Fruit fly (Drosophila melanogaster): ENCODE results near the gene CG15764.

DNA sequence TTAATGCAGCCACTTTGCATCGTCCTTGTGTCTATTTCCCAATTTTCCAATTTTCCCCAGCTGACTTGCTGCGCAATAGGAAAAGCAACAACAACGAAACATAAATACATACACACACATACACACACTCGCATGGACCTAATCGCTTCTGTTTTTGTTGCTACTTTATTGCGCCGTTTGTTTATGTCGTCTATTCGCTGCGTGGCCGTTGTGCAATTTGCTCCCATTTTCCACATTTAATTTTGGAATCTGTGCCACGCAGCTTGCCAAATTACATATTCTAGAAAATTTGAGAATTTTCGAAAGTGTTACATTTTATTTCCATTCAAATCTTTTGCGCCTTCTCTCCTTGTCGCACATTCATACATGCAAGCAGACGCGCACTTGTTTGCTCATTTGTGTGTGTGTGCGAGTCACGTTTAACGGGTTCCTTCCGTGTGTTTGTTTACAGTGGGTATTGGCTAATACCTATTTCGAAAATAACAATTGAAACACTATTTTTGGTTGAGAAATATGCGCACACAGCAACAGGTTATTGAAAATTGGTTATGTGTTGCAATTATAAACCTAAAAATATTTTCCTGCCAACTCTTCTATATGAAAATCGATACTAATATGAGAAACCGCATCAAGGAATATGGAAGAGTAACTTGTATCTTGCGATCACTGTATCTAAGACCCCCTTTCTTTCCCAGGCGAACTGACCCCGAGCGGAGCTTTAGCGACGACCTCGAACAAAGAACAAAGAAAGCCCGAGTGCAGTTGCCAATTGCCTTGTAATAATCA is 11.4 kb downstream of the CG15764 start:
- TF ChIP-seq Jra (GFP tag; optimal IDR thresholded peaks at IDR 0.05): peak; percentile 76
- TF ChIP-seq Myc (optimal IDR thresholded peaks at IDR 0.05): no peak
- peak; percentile 81 for TF ChIP-seq br (GFP tag; optimal IDR thresholded peaks at IDR 0.05)
- no peak for TF ChIP-seq Mio (GFP tag; optimal IDR thresholded peaks at IDR 0.05)
- TF ChIP-seq Dfd (GFP tag; optimal IDR thresholded peaks at IDR 0.05): no peak
- TF ChIP-seq usp (GFP tag; optimal IDR thresholded peaks at IDR 0.05): no peak
- TF ChIP-seq dmrt93B (GFP tag; optimal IDR thresholded peaks at IDR 0.05): peak; percentile 76
- no peak for TF ChIP-seq Hr78 (GFP tag; optimal IDR thresholded peaks at IDR 0.05)
